Worm (Caenorhabditis elegans) whole organism, young adult: Measurements from ENCODE around the gene K11C4.2.

Experiments
- F23B12.7 ChIP-seq: sonication (generic microtip); optimal IDR thresholded peaks from 2 replicates; lab custom pipeline; 2017; ENCODE audit warnings: missing genetic modification characterization, mild to moderate bottlenecking, missing compliant biosample characterization, antibody characterized with exemption, moderate library complexity; ENCODE audit not compliant: insufficient read depth
- F37B4.10 ChIP-seq: fragments of 200-800 bp; sonication (Bioruptor generic); IDR thresholded peaks from 2 replicates; pipeline ENCODE4 v1.3.6; 2022; ENCODE audit warnings: missing genetic modification characterization, missing compliant biosample characterization
- F49E8.2 ChIP-seq: sonication (generic microtip); optimal IDR thresholded peaks from 3 replicates; lab custom pipeline; 2017; ENCODE audit warnings: missing genetic modification characterization, mild to moderate bottlenecking, missing compliant biosample characterization, antibody characterized with exemption, moderate library complexity; ENCODE audit not compliant: insufficient read depth
- K12H6.12 ChIP-seq: fragments of 200-800 bp; sonication (Bioruptor generic); optimal IDR thresholded peaks from 2 replicates; lab custom pipeline; 2018; ENCODE audit warnings: mild to moderate bottlenecking, missing genetic modification characterization, missing compliant biosample characterization
- Y53F4B.3 ChIP-seq: fragments of 200-800 bp; sonication (Bioruptor generic); IDR thresholded peaks from 2 replicates; pipeline ENCODE4 v1.3.6; 2022; ENCODE audit warnings: missing genetic modification reagents, missing genetic modification characterization, missing compliant biosample characterization
- Y56A3A.18 ChIP-seq: fragments of 200-800 bp; sonication (Bioruptor generic); IDR thresholded peaks from 2 replicates; pipeline ENCODE4 v1.3.6; 2022; ENCODE audit warnings: missing genetic modification reagents, missing genetic modification characterization, missing compliant biosample characterization
- Y79H2A.3 ChIP-seq: fragments of 200-800 bp; sonication (Bioruptor generic); conservative IDR thresholded peaks from 2 replicates; pipeline ENCODE4 v1.3.6; 2022; ENCODE audit warnings: missing genetic modification reagents, missing genetic modification characterization, missing compliant biosample characterization
- akir-1 ChIP-seq: fragments of 200-800 bp; sonication (Bioruptor generic); optimal IDR thresholded peaks from 2 replicates; lab custom pipeline; 2018; ENCODE audit warnings: mild to moderate bottlenecking, missing genetic modification characterization, moderate library complexity, missing compliant biosample characterization
- attf-5 ChIP-seq: fragments of 200-800 bp; sonication (Bioruptor generic); optimal IDR thresholded peaks from 2 replicates; lab custom pipeline; 2018; ENCODE audit warnings: mild to moderate bottlenecking, missing genetic modification characterization, missing compliant biosample characterization
- cebp-1 ChIP-seq, 2 experiments: fragments of 200-800 bp in 1 of 2; sonication (Bioruptor generic) in 1 of 2; sonication (generic microtip) in 1 of 2; IDR thresholded peaks in 1 of 2; optimal IDR thresholded peaks in 1 of 2; 2 replicates each; pipeline versions ENCODE4 v1.3.6 to Lab custom; 2017 to 2022; ENCODE audit warnings: missing compliant biosample characterization in 2 of 2, missing genetic modification characterization in 2 of 2, mild to moderate bottlenecking in 1 of 2, missing genetic modification reagents in 1 of 2, moderate library complexity in 1 of 2
- ceh-27 ChIP-seq: fragments of 200-800 bp; sonication (Bioruptor generic); optimal IDR thresholded peaks from 2 replicates; lab custom pipeline; 2018; ENCODE audit warnings: mild to moderate bottlenecking, missing genetic modification characterization, moderate library complexity, missing compliant biosample characterization
- ceh-79 ChIP-seq: sonication (generic microtip); optimal IDR thresholded peaks from 2 replicates; lab custom pipeline; 2017; ENCODE audit warnings: mild to moderate bottlenecking, missing genetic modification characterization, missing compliant biosample characterization
- die-1 ChIP-seq: sonication (generic microtip); optimal IDR thresholded peaks from 2 replicates; lab custom pipeline; 2016; ENCODE audit warnings: missing genotype, mild to moderate bottlenecking, missing genetic modification characterization, missing compliant biosample characterization
- dox-1 ChIP-seq: fragments of 200-800 bp; sonication (Bioruptor generic); IDR thresholded peaks from 2 replicates; pipeline ENCODE4 v1.3.6; 2022; ENCODE audit warnings: missing genetic modification reagents, missing genetic modification characterization, missing compliant biosample characterization
- dpl-1 ChIP-seq: fragments of 150-350 bp; optimal IDR thresholded peaks from 2 replicates; lab custom pipeline; 2014; ENCODE audit warnings: missing biosample characterization, missing genetic modification reagents, missing genetic modification characterization
- efl-1 ChIP-seq: fragments of 150-350 bp; optimal IDR thresholded peaks from 2 replicates; lab custom pipeline; 2014; ENCODE audit warnings: missing biosample characterization, missing genetic modification reagents, missing genetic modification characterization
- ekl-4 ChIP-seq: fragments of 200-800 bp; sonication (Bioruptor generic); IDR thresholded peaks from 2 replicates; pipeline ENCODE4 v1.3.6; 2022; ENCODE audit warnings: missing genetic modification reagents, missing genetic modification characterization, missing compliant biosample characterization
- hlh-26 ChIP-seq: fragments of 200-800 bp; sonication (Bioruptor generic); conservative IDR thresholded peaks from 2 replicates; pipeline ENCODE4 v1.3.6; 2022; ENCODE audit warnings: missing genetic modification reagents, missing genetic modification characterization, missing compliant biosample characterization
- hmg-1.2 ChIP-seq: fragments of 200-800 bp; sonication (Bioruptor generic); IDR thresholded peaks from 2 replicates; pipeline ENCODE4 v1.3.6; 2022; ENCODE audit warnings: missing genetic modification reagents, missing genetic modification characterization, missing compliant biosample characterization
- lin-26 ChIP-seq: fragments of 200-800 bp; sonication (Bioruptor generic); IDR thresholded peaks from 2 replicates; pipeline ENCODE4 v1.3.6; 2022; ENCODE audit warnings: missing genetic modification reagents, missing genetic modification characterization, missing compliant biosample characterization
- lin-35 ChIP-seq, 3 experiments: fragments of 150-350 bp in 2 of 3; sonication (generic microtip) in 1 of 3; optimal IDR thresholded peaks; 2 replicates each; lab custom pipeline; 2014 to 2018; ENCODE audit warnings: missing biosample characterization in 3 of 3, missing genetic modification characterization in 3 of 3, missing genetic modification reagents in 3 of 3
- lin-54 ChIP-seq: fragments of 200-800 bp; sonication (Bioruptor generic); optimal IDR thresholded peaks from 2 replicates; lab custom pipeline; 2018; ENCODE audit warnings: mild to moderate bottlenecking, missing genetic modification characterization, missing compliant biosample characterization
- lsy-27 ChIP-seq: sonication (generic microtip); optimal IDR thresholded peaks from 2 replicates; lab custom pipeline; 2017; ENCODE audit warnings: missing genetic modification characterization, mild to moderate bottlenecking, missing compliant biosample characterization, antibody characterized with exemption, missing genotype, borderline replicate concordance; ENCODE audit not compliant: insufficient read depth
- nfya-2 ChIP-seq: fragments of 200-800 bp; sonication (Bioruptor generic); IDR thresholded peaks from 2 replicates; pipeline ENCODE4 v1.3.6; 2022; ENCODE audit warnings: missing genetic modification reagents, missing genetic modification characterization, missing compliant biosample characterization
- nfyb-1 ChIP-seq: fragments of 200-800 bp; sonication (Bioruptor generic); IDR thresholded peaks from 2 replicates; pipeline ENCODE4 v1.3.6; 2022; ENCODE audit warnings: missing genetic modification reagents, missing genetic modification characterization, missing compliant biosample characterization
- nhr-80 ChIP-seq: sonication (generic microtip); optimal IDR thresholded peaks from 2 replicates; lab custom pipeline; 2016; ENCODE audit warnings: missing genetic modification characterization, missing compliant biosample characterization
- nhr-90 ChIP-seq: sonication (generic microtip); optimal IDR thresholded peaks from 2 replicates; lab custom pipeline; 2016; ENCODE audit warnings: missing genotype, mild to moderate bottlenecking, missing genetic modification characterization, missing compliant biosample characterization
- zfh-2 ChIP-seq: fragments of 200-800 bp; sonication (Bioruptor generic); conservative IDR thresholded peaks from 2 replicates; pipeline ENCODE4 v1.3.6; 2022; ENCODE audit warnings: missing genetic modification reagents, missing genetic modification characterization, missing compliant biosample characterization
- ztf-22 ChIP-seq: fragments of 200-800 bp; sonication (Bioruptor generic); optimal IDR thresholded peaks from 2 replicates; lab custom pipeline; 2018; ENCODE audit warnings: mild to moderate bottlenecking, missing genetic modification characterization, moderate library complexity, missing compliant biosample characterization

Gene K11C4.2

ce11 chrV:6879490-6879889 lies 15.4 kb upstream of the K11C4.2 start (continued):
- TF ChIP-seq lin-26 (GFP tag; lab: Robert Waterston, UW), result 0 out of 2 replicates have a peak, but pooled peaks have one; percentile 43
- TF ChIP-seq nfyb-1 (GFP tag; lab: Robert Waterston, UW), result peak; percentile 66
- TF ChIP-seq attf-5 (GFP tag; lab: Kevin White, UChicago), result peak; percentile 53
- TF ChIP-seq akir-1 (GFP tag; lab: Kevin White, UChicago), result no peak
- peak; percentile 56 for TF ChIP-seq die-1
- no peak for TF ChIP-seq cebp-1 (GFP tag; IDR thresholded peaks at IDR 0.05; lab: Robert Waterston, UW)
- TF ChIP-seq cebp-1 (tag; optimal IDR thresholded peaks at IDR 0.05; lab: Kevin White, UChicago), result peak; percentile 76
- TF ChIP-seq, all 124 proteins: peak for 31

DNA sequence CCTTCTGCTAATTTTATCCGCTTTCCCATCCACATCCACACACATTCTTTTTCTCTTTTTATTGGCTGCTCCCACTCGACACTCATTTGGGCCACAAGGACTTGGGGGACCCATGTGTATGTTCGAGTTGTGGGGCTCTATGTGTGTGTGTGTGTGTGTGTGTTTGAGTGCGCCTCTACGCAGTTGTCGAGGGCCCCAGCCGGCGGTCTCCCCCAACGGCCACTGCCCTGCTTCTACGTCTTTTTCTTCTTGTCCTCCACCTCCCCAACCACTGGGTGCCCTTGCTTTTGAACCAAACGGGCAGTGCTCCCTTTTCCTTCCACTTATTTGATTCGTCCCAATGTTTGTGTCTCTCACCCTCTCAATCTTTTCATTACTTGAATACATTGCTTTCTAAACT lies 14.3 kb upstream of the K11C4.2 start:
- TF ChIP-seq F37B4.10 (GFP tag; lab: Robert Waterston, UW) (0 out of 2 replicates have a peak, but pooled peaks have one; percentile 18), cebp-1 (GFP tag; IDR thresholded peaks at IDR 0.05; lab: Robert Waterston, UW) (no peak), cebp-1 (tag; optimal IDR thresholded peaks at IDR 0.05; lab: Kevin White, UChicago) (peak; percentile 35), ceh-27 (GFP tag; lab: Kevin White, UChicago) (peak; percentile 66), Y56A3A.18 (GFP tag; lab: Robert Waterston, UW) (no peak), hmg-1.2 (peak; percentile 19; the same call in 1 of the 2 replicates), lin-35 (GFP tag; optimal IDR thresholded peaks at IDR 0.05; lab: Kevin White, UChicago) (no peak), ekl-4 (peak; percentile 23; the same call in 1 of the 2 replicates), dox-1 (GFP tag; lab: Robert Waterston, UW) (0 out of 2 replicates have a peak, but pooled peaks have one; percentile 6), K12H6.12 (peak; percentile 11), zfh-2 (GFP tag; lab: Robert Waterston, UW) (peak; percentile 82), attf-5 (GFP tag; lab: Kevin White, UChicago) (no peak), ceh-79 (peak; percentile 9), ztf-22 (GFP tag; lab: Kevin White, UChicago) (no peak), nhr-90 (no peak), lin-54 (GFP tag; lab: Kevin White, UChicago) (no peak)

ce11 chrV:6881038-6881437 lies 13.8 kb upstream of the K11C4.2 start, which contains the start of gene unc-70:
Gene unc-70 (plus strand): TSS chrV:6881338.
- TF ChIP-seq F23B12.7 (no peak), nfya-2 (GFP tag; lab: Robert Waterston, UW) (no peak), efl-1 (GFP tag; lab: Kevin White, UChicago) (no peak), zfh-2 (GFP tag; lab: Robert Waterston, UW) (no peak), hlh-26 (GFP tag; lab: Robert Waterston, UW) (no peak), Y53F4B.3 (GFP tag; lab: Robert Waterston, UW) (no peak), akir-1 (GFP tag; lab: Kevin White, UChicago) (no peak)

ce11 chrV:6881735-6882134 lies 13.1 kb upstream of the K11C4.2 start:
- peak; percentile 19; the same call in 1 of the 2 replicates for TF ChIP-seq dox-1 (GFP tag; lab: Robert Waterston, UW)
- TF ChIP-seq lsy-27 (tag; lab: Kevin White, UChicago), result no peak
- TF ChIP-seq nfyb-1 (GFP tag; lab: Robert Waterston, UW), result no peak
- peak; percentile 81 for TF ChIP-seq nhr-80 (tag; lab: Kevin White, UChicago)

DNA sequence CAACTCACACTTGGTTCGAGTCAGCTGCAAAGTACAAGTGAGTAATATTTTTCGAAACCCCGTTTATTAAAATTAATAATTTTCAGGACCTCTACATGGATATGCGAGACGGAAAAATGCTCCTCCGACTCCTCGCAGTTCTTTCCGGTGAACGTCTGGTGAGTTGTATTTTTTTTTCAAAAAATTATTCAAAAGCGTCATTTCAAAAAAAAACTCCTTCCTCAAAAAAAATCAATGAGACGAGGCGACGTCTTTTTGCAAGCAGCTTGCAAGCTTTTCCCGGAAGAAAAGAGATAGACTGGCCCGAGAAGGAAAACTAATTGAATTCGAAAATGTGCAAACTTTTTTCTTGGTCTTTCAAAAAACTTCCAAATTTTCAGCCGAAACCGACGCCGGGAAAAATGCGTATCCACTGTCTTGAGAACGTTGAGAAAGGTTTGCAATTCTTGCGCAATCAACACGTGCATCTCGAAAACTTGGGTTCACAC lies 12.4 kb upstream of the K11C4.2 start:
- no peak for TF ChIP-seq dpl-1
- no peak for TF ChIP-seq F49E8.2 (tag; lab: Kevin White, UChicago)
- no peak for TF ChIP-seq Y79H2A.3 (GFP tag; lab: Robert Waterston, UW)
